Worm (Caenorhabditis elegans) whole organism, young adult: ENCODE measurements around the gene W05E10.2.

Experiments
- F49E8.2 ChIP-seq: sonication (generic microtip); optimal IDR thresholded peaks from 3 replicates; lab custom pipeline; 2017; ENCODE audit warnings: missing genetic modification characterization, mild to moderate bottlenecking, missing compliant biosample characterization, antibody characterized with exemption, moderate library complexity; ENCODE audit not compliant: insufficient read depth
- Y67H2A.10 ChIP-seq: fragments of 200-800 bp; sonication (Bioruptor generic); conservative IDR thresholded peaks from 2 replicates; pipeline ENCODE4 v1.3.6; 2022; ENCODE audit warnings: missing genetic modification reagents, missing genetic modification characterization, missing compliant biosample characterization
- ZK185.1 ChIP-seq: sonication (generic microtip); optimal IDR thresholded peaks from 2 replicates; lab custom pipeline; 2016; ENCODE audit warnings: mild to moderate bottlenecking, missing genetic modification characterization, missing compliant biosample characterization; ENCODE audit not compliant: poor library complexity, severe bottlenecking
- dox-1 ChIP-seq: fragments of 200-800 bp; sonication (Bioruptor generic); IDR thresholded peaks from 2 replicates; pipeline ENCODE4 v1.3.6; 2022; ENCODE audit warnings: missing genetic modification reagents, missing genetic modification characterization, missing compliant biosample characterization
- dpl-1 ChIP-seq: fragments of 150-350 bp; optimal IDR thresholded peaks from 2 replicates; lab custom pipeline; 2014; ENCODE audit warnings: missing biosample characterization, missing genetic modification reagents, missing genetic modification characterization
- efl-1 ChIP-seq: fragments of 150-350 bp; optimal IDR thresholded peaks from 2 replicates; lab custom pipeline; 2014; ENCODE audit warnings: missing biosample characterization, missing genetic modification reagents, missing genetic modification characterization
- gei-17 ChIP-seq: fragments of 200-800 bp; sonication (Bioruptor generic); optimal IDR thresholded peaks from 2 replicates; lab custom pipeline; 2018; ENCODE audit warnings: mild to moderate bottlenecking, missing genetic modification characterization, missing compliant biosample characterization
- him-1 ChIP-seq: sonication (generic microtip); optimal IDR thresholded peaks from 2 replicates; lab custom pipeline; 2016; ENCODE audit warnings: missing genotype, missing genetic modification reagents, missing genetic modification characterization, missing compliant biosample characterization
- hlh-12 ChIP-seq: sonication (generic microtip); optimal IDR thresholded peaks from 2 replicates; lab custom pipeline; 2016; ENCODE audit warnings: missing genetic modification characterization, missing compliant biosample characterization
- hmg-1.2 ChIP-seq: fragments of 200-800 bp; sonication (Bioruptor generic); IDR thresholded peaks from 2 replicates; pipeline ENCODE4 v1.3.6; 2022; ENCODE audit warnings: missing genetic modification reagents, missing genetic modification characterization, missing compliant biosample characterization
- nfya-1 ChIP-seq: sonication (generic microtip); optimal IDR thresholded peaks from 2 replicates; lab custom pipeline; 2017; ENCODE audit warnings: antibody characterized with exemption, missing compliant biosample characterization, missing genetic modification characterization, borderline replicate concordance; ENCODE audit not compliant: insufficient read depth
- nhr-27 ChIP-seq: fragments of 200-800 bp; sonication (Bioruptor generic); optimal IDR thresholded peaks from 2 replicates; lab custom pipeline; 2018; ENCODE audit warnings: mild to moderate bottlenecking, missing genetic modification characterization, moderate library complexity, missing compliant biosample characterization
- snpc-1.1 ChIP-seq: sonication (generic microtip); optimal IDR thresholded peaks from 2 replicates; lab custom pipeline; 2017; ENCODE audit warnings: missing genetic modification characterization, mild to moderate bottlenecking, missing compliant biosample characterization, antibody characterized with exemption, moderate library complexity, missing genotype, missing genetic modification reagents; ENCODE audit not compliant: insufficient read depth
- xnd-1 ChIP-seq: sonication (generic microtip); optimal IDR thresholded peaks from 2 replicates; lab custom pipeline; 2016; ENCODE audit warnings: missing genotype, missing genetic modification reagents, missing genetic modification characterization, missing compliant biosample characterization

- TF ChIP-seq F49E8.2 (no peak), gei-17 (GFP tag; lab: Kevin White, UChicago) (no peak), Y67H2A.10 (GFP tag; lab: Robert Waterston, UW) (no peak), nfya-1 (tag; lab: Kevin White, UChicago) (no peak), snpc-1.1 (tag; lab: Kevin White, UChicago) (no peak), dpl-1 (no peak), nhr-27 (tag; lab: Kevin White, UChicago) (no peak), xnd-1 (tag; lab: Kevin White, UChicago) (no peak), efl-1 (GFP tag; lab: Kevin White, UChicago) (no peak), hlh-12 (tag; lab: Kevin White, UChicago) (no peak), dox-1 (GFP tag; lab: Robert Waterston, UW) (no peak), ZK185.1 (tag; lab: Kevin White, UChicago) (no peak), him-1 (tag; lab: Kevin White, UChicago) (no peak), hmg-1.2 (no peak)
Measured at ce11 chrV:11706353-11706752, 19.4 kb downstream of the W05E10.2 start.
